Comparison of ENCODE assay signal across 1 fruit fly cellular context in genomic region chr2L:845341-846004, dm6.
TF ChIP-seq lines count a peak whose summit lies in the region.

No protein-coding gene starts in this region.

TF ChIP-seq in whole organism, embryonic, 481 proteins besides CTCF, POLR2A, EP300 and RAD21 (continued from another document and continues in another):
- peak; percentile 85 for TF ChIP-seq CoRest (tag; optimal IDR thresholded peaks at IDR 0.05; lab: Kevin White, UChicago)
- peak; percentile 86 for TF ChIP-seq ttk (GFP tag; IDR thresholded peaks at IDR 0.05; lab: Robert Waterston, UW)
- peak; percentile 87 for TF ChIP-seq her (GFP tag; optimal IDR thresholded peaks at IDR 0.05; lab: Kevin White, UChicago)
- TF ChIP-seq fd96Cb (tag; optimal IDR thresholded peaks at IDR 0.05; lab: Kevin White, UChicago), result peak; percentile 82
- peak; percentile 66 for TF ChIP-seq Lim3 (GFP tag; IDR thresholded peaks at IDR 0.05; lab: Robert Waterston, UW)
- no peak for TF ChIP-seq nerfin-2 (GFP tag; IDR thresholded peaks at IDR 0.05; lab: Robert Waterston, UW; ENCODE audit: partially characterized antibody)
- peak; percentile 83 for TF ChIP-seq Aef1 (GFP tag; IDR thresholded peaks at IDR 0.05; lab: Robert Waterston, UW)
- peak; percentile 95 for TF ChIP-seq lab (GFP tag; optimal IDR thresholded peaks at IDR 0.05; lab: Kevin White, UChicago)
- peak; percentile 83 for TF ChIP-seq CG11695 (GFP tag; IDR thresholded peaks at IDR 0.05; lab: Robert Waterston, UW)
- TF ChIP-seq CG8089 (GFP tag; optimal IDR thresholded peaks at IDR 0.05; lab: Kevin White, UChicago), result peak; percentile 83
- TF ChIP-seq CG4820 (GFP tag; optimal IDR thresholded peaks at IDR 0.05; lab: Kevin White, UChicago), result peak; percentile 82
- TF ChIP-seq tx (GFP tag; optimal IDR thresholded peaks at IDR 0.05; lab: Kevin White, UChicago), result peak; percentile 88
- TF ChIP-seq CG17359 (tag; optimal IDR thresholded peaks at IDR 0.05; lab: Kevin White, UChicago), result peak; percentile 94
- TF ChIP-seq chm (GFP tag; IDR thresholded peaks at IDR 0.05; lab: Robert Waterston, UW), result peak; percentile 89
- peak; percentile 64 for TF ChIP-seq gsb-n (tag; optimal IDR thresholded peaks at IDR 0.05; lab: Kevin White, UChicago)
- 0 out of 2 replicates have a peak, but pooled peaks have one; percentile 12 for TF ChIP-seq CG8765 (GFP tag; IDR thresholded peaks at IDR 0.05; lab: Robert Waterston, UW)
- peak; percentile 90 for TF ChIP-seq CG14014 (GFP tag; IDR thresholded peaks at IDR 0.05; lab: Robert Waterston, UW)
- TF ChIP-seq kni (GFP tag; optimal IDR thresholded peaks at IDR 0.05; lab: Kevin White, UChicago), result no peak
- peak; percentile 37 for TF ChIP-seq CG2202 (tag; optimal IDR thresholded peaks at IDR 0.05; lab: Kevin White, UChicago)
- peak; percentile 84 for TF ChIP-seq dimm (GFP tag; IDR thresholded peaks at IDR 0.05; lab: Robert Waterston, UW)
- no peak for TF ChIP-seq CG7271 (tag; optimal IDR thresholded peaks at IDR 0.05; lab: Kevin White, UChicago)
- TF ChIP-seq CG7963 (GFP tag; IDR thresholded peaks at IDR 0.05; lab: Robert Waterston, UW; ENCODE audit: partially characterized antibody), result no peak
- no peak for TF ChIP-seq hb (GFP tag; IDR thresholded peaks at IDR 0.05; lab: Robert Waterston, UW; ENCODE audit: partially characterized antibody)
- TF ChIP-seq CG34224 (GFP tag; IDR thresholded peaks at IDR 0.05; lab: Robert Waterston, UW; ENCODE audit: partially characterized antibody), result no peak
- peak; percentile 65 for TF ChIP-seq CG6683 (GFP tag; optimal IDR thresholded peaks at IDR 0.05; lab: Kevin White, UChicago)
- TF ChIP-seq Ets65A (GFP tag; lab: Kevin White, UChicago), result peak; percentile 98
- peak; percentile 76 for TF ChIP-seq onecut (GFP tag; IDR thresholded peaks at IDR 0.05; lab: Robert Waterston, UW)
- no peak for TF ChIP-seq tna (GFP tag; IDR thresholded peaks at IDR 0.05; lab: Robert Waterston, UW; ENCODE audit: partially characterized antibody)
- peak; percentile 54 for TF ChIP-seq tio (GFP tag; optimal IDR thresholded peaks at IDR 0.05; lab: Kevin White, UChicago)
- TF ChIP-seq Dref (GFP tag; IDR thresholded peaks at IDR 0.05; lab: Robert Waterston, UW), result peak; percentile 38; the same call in 1 of the 2 replicates
- TF ChIP-seq gt (GFP tag; IDR thresholded peaks at IDR 0.05; lab: Robert Waterston, UW), result peak; percentile 65; the same call in 1 of the 2 replicates
- peak; percentile 78 for TF ChIP-seq CG31441 (GFP tag; IDR thresholded peaks at IDR 0.05; lab: Robert Waterston, UW)
- TF ChIP-seq CG32532 (GFP tag; IDR thresholded peaks at IDR 0.05; lab: Robert Waterston, UW), result peak; percentile 94
- peak; percentile 88 for TF ChIP-seq Side (GFP tag; optimal IDR thresholded peaks at IDR 0.05; lab: Kevin White, UChicago)
- TF ChIP-seq Sry-β (GFP tag; optimal IDR thresholded peaks at IDR 0.05; lab: Kevin White, UChicago), result no peak
- TF ChIP-seq ken (GFP tag; IDR thresholded peaks at IDR 0.05; lab: Robert Waterston, UW), result peak; percentile 90
- TF ChIP-seq CG17612 (GFP tag; IDR thresholded peaks at IDR 0.05; lab: Robert Waterston, UW), result peak; percentile 82
- peak; percentile 6 for TF ChIP-seq Spps (tag; optimal IDR thresholded peaks at IDR 0.05; lab: Kevin White, UChicago)
- peak; percentile 90 for TF ChIP-seq HHEX (GFP tag; optimal IDR thresholded peaks at IDR 0.05; lab: Kevin White, UChicago)
- no peak for TF ChIP-seq grn (GFP tag; optimal IDR thresholded peaks at IDR 0.05; lab: Kevin White, UChicago)
- no peak for TF ChIP-seq Dll (GFP tag; IDR thresholded peaks at IDR 0.05; lab: Robert Waterston, UW; ENCODE audit: partially characterized antibody)
- peak; percentile 84 for TF ChIP-seq Hr3 (GFP tag; optimal IDR thresholded peaks at IDR 0.05; lab: Kevin White, UChicago)
- peak in 1 of 3 experiments; percentile 32 for TF ChIP-seq lola (GFP tag; optimal IDR thresholded peaks at IDR 0.05; lab: Kevin White, UChicago)
- peak; percentile 16 for TF ChIP-seq CG10462 (GFP tag; optimal IDR thresholded peaks at IDR 0.05; lab: Kevin White, UChicago)
- peak; percentile 83 for TF ChIP-seq pum (GFP tag; optimal IDR thresholded peaks at IDR 0.05; lab: Kevin White, UChicago)
- TF ChIP-seq emc (GFP tag; optimal IDR thresholded peaks at IDR 0.05; lab: Kevin White, UChicago), result peak; percentile 80
- no peak for TF ChIP-seq Scr (GFP tag; IDR thresholded peaks at IDR 0.05; lab: Robert Waterston, UW; ENCODE audit: partially characterized antibody)
- peak; percentile 92 for TF ChIP-seq CG10366 (GFP tag; IDR thresholded peaks at IDR 0.05; lab: Robert Waterston, UW)
- TF ChIP-seq ci (GFP tag; IDR thresholded peaks at IDR 0.05; lab: Robert Waterston, UW), result peak; percentile 97
- peak; percentile 81 for TF ChIP-seq seq (GFP tag; IDR thresholded peaks at IDR 0.05; lab: Robert Waterston, UW)
- TF ChIP-seq Dip3 (GFP tag; optimal IDR thresholded peaks at IDR 0.05; lab: Kevin White, UChicago), result peak; percentile 69
- peak; percentile 88 for TF ChIP-seq CG16863 (GFP tag; optimal IDR thresholded peaks at IDR 0.05; lab: Kevin White, UChicago)
- TF ChIP-seq CG15601 (tag; optimal IDR thresholded peaks at IDR 0.05; lab: Kevin White, UChicago), result peak; percentile 75
- peak; percentile 80 for TF ChIP-seq CG10654 (GFP tag; optimal IDR thresholded peaks at IDR 0.05; lab: Kevin White, UChicago)
- peak; percentile 87 for TF ChIP-seq Asciz (GFP tag; optimal IDR thresholded peaks at IDR 0.05; lab: Kevin White, UChicago)
- peak; percentile 85 for TF ChIP-seq otp (GFP tag; IDR thresholded peaks at IDR 0.05; lab: Robert Waterston, UW)
- peak; percentile 83 for TF ChIP-seq CG10147 (GFP tag; optimal IDR thresholded peaks at IDR 0.05; lab: Kevin White, UChicago)
- peak; percentile 66 for TF ChIP-seq CG9727 (GFP tag; optimal IDR thresholded peaks at IDR 0.05; lab: Kevin White, UChicago)
- peak; percentile 68; the same call in 2 of the 3 replicates for TF ChIP-seq croc (GFP tag; conservative IDR thresholded peaks at IDR 0.05; lab: Robert Waterston, UW)
- TF ChIP-seq psq (GFP tag; optimal IDR thresholded peaks at IDR 0.05; lab: Kevin White, UChicago), result peak; percentile 53
- TF ChIP-seq wek (GFP tag; optimal IDR thresholded peaks at IDR 0.05; lab: Kevin White, UChicago), result peak; percentile 78
- peak; percentile 82 for TF ChIP-seq wor (GFP tag; IDR thresholded peaks at IDR 0.05; lab: Robert Waterston, UW)
- TF ChIP-seq CG9437 (GFP tag; optimal IDR thresholded peaks at IDR 0.05; lab: Kevin White, UChicago), result peak; percentile 75
- peak; percentile 80 for TF ChIP-seq Ssrp (tag; optimal IDR thresholded peaks at IDR 0.05; lab: Kevin White, UChicago)
- TF ChIP-seq ase (GFP tag; IDR thresholded peaks at IDR 0.05; lab: Robert Waterston, UW), result peak; percentile 91
- peak; percentile 63 for TF ChIP-seq fd64A (GFP tag; optimal IDR thresholded peaks at IDR 0.05; lab: Kevin White, UChicago)
- TF ChIP-seq CG18476 (GFP tag; optimal IDR thresholded peaks at IDR 0.05; lab: Kevin White, UChicago), result peak; percentile 66
- peak; percentile 95 for TF ChIP-seq CG12769 (tag; optimal IDR thresholded peaks at IDR 0.05; lab: Kevin White, UChicago)
- peak; percentile 91 for TF ChIP-seq zfh1 (GFP tag; IDR thresholded peaks at IDR 0.05; lab: Robert Waterston, UW)
- TF ChIP-seq Rfx (GFP tag; IDR thresholded peaks at IDR 0.05; lab: Robert Waterston, UW), result peak; percentile 95
- TF ChIP-seq HLH4C (GFP tag; IDR thresholded peaks at IDR 0.05; lab: Robert Waterston, UW; ENCODE audit: partially characterized antibody), result no peak
- TF ChIP-seq CG42726 (GFP tag; IDR thresholded peaks at IDR 0.05; lab: Robert Waterston, UW; ENCODE audit: partially characterized antibody), result no peak
- TF ChIP-seq CG5953 (GFP tag; IDR thresholded peaks at IDR 0.05; lab: Robert Waterston, UW), result peak; percentile 89
- TF ChIP-seq CG2712 (tag; optimal IDR thresholded peaks at IDR 0.05; lab: Kevin White, UChicago), result peak; percentile 87
- TF ChIP-seq CG10321 (GFP tag; IDR thresholded peaks at IDR 0.05; lab: Robert Waterston, UW), result peak; percentile 68
- peak; percentile 78 for TF ChIP-seq gcm2 (GFP tag; optimal IDR thresholded peaks at IDR 0.05; lab: Kevin White, UChicago)
- peak in 1 of 2 experiments; percentile 30 for TF ChIP-seq insv (GFP tag; optimal IDR thresholded peaks at IDR 0.05; lab: Kevin White, UChicago)
- peak; percentile 84 for TF ChIP-seq CG17385 (GFP tag; optimal IDR thresholded peaks at IDR 0.05; lab: Kevin White, UChicago)
- TF ChIP-seq run (tag; optimal IDR thresholded peaks at IDR 0.05; lab: Kevin White, UChicago), result peak; percentile 54
- peak; percentile 87 for TF ChIP-seq sob (GFP tag; IDR thresholded peaks at IDR 0.05; lab: Robert Waterston, UW)
- no peak for TF ChIP-seq tup (GFP tag; optimal IDR thresholded peaks at IDR 0.05; lab: Kevin White, UChicago)
- peak; percentile 26 for TF ChIP-seq luna (GFP tag; optimal IDR thresholded peaks at IDR 0.05; lab: Kevin White, UChicago)
- TF ChIP-seq CG13894 (tag; optimal IDR thresholded peaks at IDR 0.05; lab: Kevin White, UChicago), result peak; percentile 48
- TF ChIP-seq yki (optimal IDR thresholded peaks at IDR 0.05; lab: Kevin White, UChicago), result no peak
- TF ChIP-seq nau (GFP tag; optimal IDR thresholded peaks at IDR 0.05; lab: Kevin White, UChicago), result peak; percentile 90
- peak; percentile 90 for TF ChIP-seq CG7786 (GFP tag; optimal IDR thresholded peaks at IDR 0.05; lab: Kevin White, UChicago)
- TF ChIP-seq peb (GFP tag; IDR thresholded peaks at IDR 0.05; lab: Robert Waterston, UW), result peak; percentile 70
- TF ChIP-seq disco-r (GFP tag; optimal IDR thresholded peaks at IDR 0.05; lab: Kevin White, UChicago), result peak; percentile 73
- TF ChIP-seq Adf1 (GFP tag; IDR thresholded peaks at IDR 0.05; lab: Robert Waterston, UW), result peak; percentile 67
- peak; percentile 35 for TF ChIP-seq dmrt11E (tag; optimal IDR thresholded peaks at IDR 0.05; lab: Kevin White, UChicago)
- TF ChIP-seq CG6689 (GFP tag; IDR thresholded peaks at IDR 0.05; lab: Robert Waterston, UW), result peak; percentile 85
- TF ChIP-seq Oaz (GFP tag; IDR thresholded peaks at IDR 0.05; lab: Robert Waterston, UW), result peak; percentile 75
- TF ChIP-seq CG18599 (GFP tag; optimal IDR thresholded peaks at IDR 0.05; lab: Kevin White, UChicago), result peak; percentile 91
- peak; percentile 90 for TF ChIP-seq HLH3B (GFP tag; IDR thresholded peaks at IDR 0.05; lab: Robert Waterston, UW)
- TF ChIP-seq HLHmδ (GFP tag; optimal IDR thresholded peaks at IDR 0.05; lab: Kevin White, UChicago), result no peak
- TF ChIP-seq CG12155 (GFP tag; optimal IDR thresholded peaks at IDR 0.05; lab: Kevin White, UChicago), result peak; percentile 79
- TF ChIP-seq CG2120 (GFP tag; optimal IDR thresholded peaks at IDR 0.05; lab: Kevin White, UChicago), result peak; percentile 92
- TF ChIP-seq CG14050 (GFP tag; IDR thresholded peaks at IDR 0.05; lab: Robert Waterston, UW), result peak; percentile 88
- TF ChIP-seq grau (tag; optimal IDR thresholded peaks at IDR 0.05; lab: Kevin White, UChicago), result peak; percentile 86
- peak; percentile 86 for TF ChIP-seq ara (GFP tag; IDR thresholded peaks at IDR 0.05; lab: Robert Waterston, UW)
- TF ChIP-seq CG16815 (GFP tag; optimal IDR thresholded peaks at IDR 0.05; lab: Kevin White, UChicago), result peak; percentile 56
- no peak for TF ChIP-seq gfzf (GFP tag; optimal IDR thresholded peaks at IDR 0.05; lab: Kevin White, UChicago)
- TF ChIP-seq CG14965 (GFP tag; optimal IDR thresholded peaks at IDR 0.05; lab: Kevin White, UChicago; ENCODE audit: borderline replicate concordance), result peak; percentile 35
- no peak for TF ChIP-seq fd102C (GFP tag; optimal IDR thresholded peaks at IDR 0.05; lab: Kevin White, UChicago)
- peak; percentile 49; the same call in 1 of the 2 replicates for TF ChIP-seq ham (GFP tag; IDR thresholded peaks at IDR 0.05; lab: Robert Waterston, UW)
- peak; percentile 68 for TF ChIP-seq eyg (GFP tag; optimal IDR thresholded peaks at IDR 0.05; lab: Kevin White, UChicago)
- TF ChIP-seq org-1 (GFP tag; optimal IDR thresholded peaks at IDR 0.05; lab: Kevin White, UChicago), result peak; percentile 81
- TF ChIP-seq pros (GFP tag; optimal IDR thresholded peaks at IDR 0.05; lab: Kevin White, UChicago), result no peak
- TF ChIP-seq al (GFP tag; IDR thresholded peaks at IDR 0.05; lab: Robert Waterston, UW), result peak; percentile 84
- peak; percentile 83 for TF ChIP-seq CG32772 (GFP tag; IDR thresholded peaks at IDR 0.05; lab: Robert Waterston, UW)
- TF ChIP-seq D19B (GFP tag; optimal IDR thresholded peaks at IDR 0.05; lab: Kevin White, UChicago), result peak; percentile 59
- peak; percentile 79 to 90 for TF ChIP-seq Hr51 (GFP tag; optimal IDR thresholded peaks at IDR 0.05; lab: Kevin White, UChicago)
- TF ChIP-seq Awh (GFP tag; IDR thresholded peaks at IDR 0.05; lab: Robert Waterston, UW), result peak; percentile 87
- peak; percentile 92 for TF ChIP-seq dmrt99B (tag; optimal IDR thresholded peaks at IDR 0.05; lab: Kevin White, UChicago)
- TF ChIP-seq hbn (GFP tag; IDR thresholded peaks at IDR 0.05; lab: Robert Waterston, UW; ENCODE audit: partially characterized antibody), result no peak
- TF ChIP-seq en (GFP tag; optimal IDR thresholded peaks at IDR 0.05; lab: Kevin White, UChicago), result peak; percentile 78
- peak; percentile 54 for TF ChIP-seq CG17186 (GFP tag; optimal IDR thresholded peaks at IDR 0.05; lab: Kevin White, UChicago)
- TF ChIP-seq Bdp1 (GFP tag; optimal IDR thresholded peaks at IDR 0.05; lab: Kevin White, UChicago), result peak; percentile 60
- TF ChIP-seq slbo (GFP tag; IDR thresholded peaks at IDR 0.05; lab: Robert Waterston, UW), result peak; percentile 94
- TF ChIP-seq Fer2 (tag; optimal IDR thresholded peaks at IDR 0.05; lab: Kevin White, UChicago), result peak; percentile 65
- peak in 1 of 2 experiments; percentile 64 for TF ChIP-seq crp (GFP tag; optimal IDR thresholded peaks at IDR 0.05; lab: Kevin White, UChicago)
- peak; percentile 92 for TF ChIP-seq CG12659 (GFP tag; optimal IDR thresholded peaks at IDR 0.05; lab: Kevin White, UChicago)
- TF ChIP-seq trem (tag; optimal IDR thresholded peaks at IDR 0.05; lab: Kevin White, UChicago), result peak; percentile 40
- TF ChIP-seq CG30431 (GFP tag; optimal IDR thresholded peaks at IDR 0.05; lab: Kevin White, UChicago), result peak; percentile 75
- peak; percentile 84 for TF ChIP-seq CG8944 (GFP tag; optimal IDR thresholded peaks at IDR 0.05; lab: Kevin White, UChicago)
- TF ChIP-seq CG4360 (GFP tag; IDR thresholded peaks at IDR 0.05; lab: Robert Waterston, UW), result peak; percentile 63
- TF ChIP-seq nmo (GFP tag; optimal IDR thresholded peaks at IDR 0.05; lab: Kevin White, UChicago), result peak; percentile 77
- TF ChIP-seq pfk (GFP tag; optimal IDR thresholded peaks at IDR 0.05; lab: Kevin White, UChicago), result no peak
- TF ChIP-seq Atf6 (GFP tag; IDR thresholded peaks at IDR 0.05; lab: Robert Waterston, UW), result peak; percentile 87
- TF ChIP-seq maf-S (GFP tag; optimal IDR thresholded peaks at IDR 0.05; lab: Kevin White, UChicago), result peak; percentile 74
- TF ChIP-seq CG11093 (GFP tag; IDR thresholded peaks at IDR 0.05; lab: Robert Waterston, UW), result peak; percentile 87; the same call in 2 of the 3 replicates
